Worm (Caenorhabditis elegans) whole organism, early embryonic: ENCODE measurements around the gene T24A6.16.

Experiments
- F13C5.2 ChIP-seq: sonication (generic microtip); optimal IDR thresholded peaks from 2 replicates; lab custom pipeline; 2017; ENCODE audit warnings: mild to moderate bottlenecking, missing genetic modification characterization, inconsistent platforms, missing compliant biosample characterization
- aly-1 ChIP-seq: sonication (generic microtip); optimal IDR thresholded peaks from 2 replicates; lab custom pipeline; 2016; ENCODE audit warnings: missing genetic modification characterization, missing compliant biosample characterization
- ama-1 ChIP-seq: fragments of 150-350 bp; optimal IDR thresholded peaks from 2 replicates; lab custom pipeline; 2014
- hmbx-1 ChIP-seq: sonication (generic microtip); optimal IDR thresholded peaks from 2 replicates; lab custom pipeline; 2016; ENCODE audit warnings: mild to moderate bottlenecking, missing genetic modification characterization, missing compliant biosample characterization
- hnd-1 ChIP-seq: sonication (generic microtip); optimal IDR thresholded peaks from 2 replicates; lab custom pipeline; 2016; ENCODE audit warnings: missing genetic modification characterization, missing compliant biosample characterization
- pes-1 ChIP-seq: fragments of 200-800 bp; sonication (Bioruptor generic); IDR thresholded peaks from 2 replicates; pipeline ENCODE4 v1.3.6; 2022; ENCODE audit warnings: missing genetic modification reagents, missing genetic modification characterization, missing compliant biosample characterization
- scrt-1 ChIP-seq: fragments of 200-800 bp; sonication (Bioruptor generic); IDR thresholded peaks from 2 replicates; pipeline ENCODE4 v1.3.6; 2022; ENCODE audit warnings: missing genetic modification characterization, missing compliant biosample characterization

ce11 chrV:3543344-3543743 is 19.4 kb downstream of the T24A6.16 start, which contains the start of gene nhr-222:
- TF ChIP-seq hnd-1 (tag; lab: Kevin White, UChicago): no peak
- no peak for TF ChIP-seq pes-1 (GFP tag; lab: Robert Waterston, UW)
- no peak for TF ChIP-seq ama-1 (lab: Kevin White, UChicago)
- TF ChIP-seq hmbx-1 (tag; lab: Kevin White, UChicago): no peak
- TF ChIP-seq F13C5.2 (tag; lab: Kevin White, UChicago): no peak
- no peak for TF ChIP-seq aly-1 (tag; lab: Kevin White, UChicago)
- no peak for TF ChIP-seq scrt-1 (GFP tag; lab: Robert Waterston, UW)
